Fruit fly (Drosophila melanogaster) S2 (cell line): ENCODE measurements around the gene sac.

Experiments used
- CG8478 ChIP-seq: fragments of >200 bp; optimal IDR thresholded peaks from 2 replicates; lab custom pipeline; 2018
- CTCF ChIP-seq, 2 experiments: fragments of >200 bp; optimal IDR thresholded peaks; 2 replicates each; lab custom pipeline; 2018

dm6 chr3R:4478220-4479037 lies 2.2 kb upstream of the sac start:
- TF ChIP-seq CG8478 (lab: Kevin White, UChicago) (no peak), CTCF (optimal IDR thresholded peaks at IDR 0.05; lab: Kevin White, UChicago) (no peak)
